Fruit fly (Drosophila melanogaster) Kc167 (cell line): ENCODE results near the gene CG33710.
A peak's percentile ranks its signal among the peaks of the same experiment; 100 is the strongest.

Source experiments
- Myc ChIP-seq: fragments of >200 bp; optimal IDR thresholded peaks from 2 replicates; lab custom pipeline; 2017; ENCODE audit warnings: missing external identifiers
- Sin3A ChIP-seq: fragments of >200 bp; optimal IDR thresholded peaks from 2 replicates; lab custom pipeline; 2018; ENCODE audit warnings: missing external identifiers
- h ChIP-seq: fragments of >200 bp; optimal IDR thresholded peaks from 3 replicates; lab custom pipeline; 2018; ENCODE audit warnings: missing external identifiers
- insv ChIP-seq: fragments of >200 bp; optimal IDR thresholded peaks from 3 replicates; lab custom pipeline; 2018; ENCODE audit warnings: missing external identifiers
- psq ChIP-seq: fragments of >200 bp; optimal IDR thresholded peaks from 2 replicates; lab custom pipeline; 2017; ENCODE audit warnings: missing external identifiers
- ttk ChIP-seq: sonication (Bioruptor generic); optimal IDR thresholded peaks from 2 replicates; lab custom pipeline; 2017; ENCODE audit warnings: missing external identifiers

Gene CG33710

DNA sequence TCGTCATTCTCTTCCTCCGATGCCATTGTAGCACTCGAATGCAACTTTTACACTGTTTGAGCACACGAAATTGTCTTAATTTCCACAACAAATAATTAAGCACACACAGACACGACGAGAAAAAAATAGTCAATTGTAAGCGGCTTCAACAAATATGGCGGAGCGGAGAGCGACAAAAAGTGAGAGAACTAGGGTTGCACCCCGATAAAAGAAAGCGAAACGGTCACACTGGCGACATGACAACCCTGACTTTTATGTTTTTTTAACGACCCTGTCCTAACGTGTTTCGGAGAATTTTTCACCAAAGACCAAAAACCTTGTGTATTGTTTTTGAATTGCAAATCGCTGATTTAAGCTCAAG lies 42.6 kb downstream of the CG33710 start, which contains the start of the genes Mi-2 and Prp3:
Gene Mi-2 (minus strand): TSS at position 162 of the 361 bp plus-strand sequence.
Gene Prp3 (plus strand): TSS at position 247 of the 361 bp plus-strand sequence.
- TF ChIP-seq psq (lab: Kevin White, UChicago) (no peak), Myc (no peak), insv (no peak), ttk (lab: Kevin White, UChicago) (no peak), h (lab: Kevin White, UChicago) (no peak), Sin3A (no peak)

- TF ChIP-seq Sin3A = no peak
- peak; percentile 10 for TF ChIP-seq psq (lab: Kevin White, UChicago)
These were observed 43.1 kb downstream of the CG33710 start for dm6 chr3L:19909234-19910053.

DNA sequence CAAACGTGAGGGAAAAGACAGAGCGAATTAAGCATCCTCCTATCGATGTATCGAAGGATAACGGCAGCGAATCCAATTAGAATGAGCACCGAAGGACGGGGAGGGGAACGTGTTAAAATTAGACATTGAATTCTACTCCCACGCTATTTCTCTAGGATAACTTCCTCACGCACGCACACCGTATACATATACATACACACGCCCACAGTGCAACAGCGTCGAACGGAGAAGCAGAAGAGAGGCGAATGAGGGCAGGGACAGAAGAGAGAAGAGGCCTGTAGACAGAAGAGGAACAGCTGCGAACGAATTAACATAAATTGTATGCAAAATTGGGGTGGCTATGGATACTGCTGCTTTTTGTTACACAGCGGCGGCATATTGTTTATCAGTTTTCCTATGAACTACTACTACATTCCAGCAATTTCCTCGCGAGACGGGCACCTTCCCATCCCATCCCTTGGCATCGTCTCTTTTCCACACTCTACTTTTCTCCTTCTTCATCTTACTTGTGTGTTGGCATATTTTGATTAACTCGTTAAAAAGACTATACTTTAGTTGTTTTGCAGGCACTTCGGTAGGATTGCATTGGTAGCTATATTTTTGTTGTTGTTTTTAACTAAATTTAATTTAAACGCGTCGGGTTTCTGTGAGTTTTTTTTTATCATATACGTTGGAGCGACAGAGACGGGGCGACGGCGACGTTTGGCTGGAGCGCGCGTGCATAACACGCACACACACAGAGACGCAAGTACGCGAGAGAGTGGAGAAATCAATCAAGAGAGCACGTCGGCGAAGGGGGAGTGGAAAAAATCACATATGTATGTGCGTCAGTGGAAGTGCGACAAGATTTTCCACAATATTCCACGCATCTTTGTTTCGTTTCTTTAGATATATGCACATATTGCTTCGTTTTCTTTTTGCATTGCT lies 44.1 kb downstream of the CG33710 start:
- TF ChIP-seq insv = no peak
- no peak for TF ChIP-seq Myc
- TF ChIP-seq h (lab: Kevin White, UChicago) = no peak
- no peak for TF ChIP-seq psq (lab: Kevin White, UChicago)
- no peak for TF ChIP-seq ttk (lab: Kevin White, UChicago)
- TF ChIP-seq Sin3A = no peak

dm6 chr3L:19907706-19908070 lies 44.9 kb downstream of the CG33710 start:
- TF ChIP-seq Myc (no peak), h (lab: Kevin White, UChicago) (no peak), insv (no peak), psq (lab: Kevin White, UChicago) (no peak), Sin3A (no peak), ttk (lab: Kevin White, UChicago) (no peak)

dm6 chr3L:19906780-19907705 lies 45.5 kb downstream of the CG33710 start:
- no peak for TF ChIP-seq psq (lab: Kevin White, UChicago)
- TF ChIP-seq ttk (lab: Kevin White, UChicago) = no peak
- TF ChIP-seq insv = no peak
- no peak for TF ChIP-seq Sin3A
- no peak for TF ChIP-seq Myc
- TF ChIP-seq h (lab: Kevin White, UChicago) = no peak

DNA sequence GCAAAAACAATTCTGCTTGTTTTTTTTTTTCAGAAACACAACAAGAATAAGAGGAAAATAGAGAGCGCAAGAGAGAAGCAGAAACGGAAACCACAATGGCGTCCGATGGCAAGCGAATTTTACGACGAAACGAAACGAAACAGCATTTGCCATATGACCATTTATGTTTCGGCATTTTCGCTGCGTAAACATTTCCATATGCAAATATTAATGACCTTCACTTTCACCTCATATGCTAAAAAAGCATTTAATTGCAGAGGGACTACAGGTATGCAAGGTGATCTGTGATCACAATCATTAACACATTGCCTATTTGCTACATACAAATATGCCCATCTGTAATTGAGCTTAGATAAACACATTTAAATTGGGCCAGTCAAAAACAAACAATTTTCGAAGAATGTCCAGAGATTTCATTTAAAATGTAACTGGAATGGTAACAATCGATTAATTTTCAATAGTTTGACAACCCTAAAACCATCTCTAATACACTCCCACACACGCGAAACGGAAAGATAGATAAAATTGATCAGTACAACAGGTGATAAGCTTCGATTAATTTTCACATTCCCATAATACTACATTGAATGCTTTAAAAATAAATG lies 46.3 kb downstream of the CG33710 start:
- TF ChIP-seq Myc (no peak), Sin3A (no peak), h (lab: Kevin White, UChicago) (no peak), psq (lab: Kevin White, UChicago) (no peak), insv (no peak), ttk (lab: Kevin White, UChicago) (no peak)

dm6 chr3L:19905427-19905826 lies 47.2 kb downstream of the CG33710 start:
- TF ChIP-seq Myc = no peak
- no peak for TF ChIP-seq Sin3A
- no peak for TF ChIP-seq psq (lab: Kevin White, UChicago)
- TF ChIP-seq ttk (lab: Kevin White, UChicago) = no peak
- TF ChIP-seq insv = no peak
- no peak for TF ChIP-seq h (lab: Kevin White, UChicago)

dm6 chr3L:19904411-19905135 lies 48.0 kb downstream of the CG33710 start:
- TF ChIP-seq ttk (lab: Kevin White, UChicago) (no peak), psq (lab: Kevin White, UChicago) (no peak), h (lab: Kevin White, UChicago) (no peak), insv (no peak), Sin3A (no peak), Myc (no peak)

dm6 chr3L:19903400-19903846 lies 49.2 kb downstream of the CG33710 start:
- no peak for TF ChIP-seq Sin3A
- no peak for TF ChIP-seq insv
- TF ChIP-seq Myc = no peak
- no peak for TF ChIP-seq h (lab: Kevin White, UChicago)
- no peak for TF ChIP-seq psq (lab: Kevin White, UChicago)
- no peak for TF ChIP-seq ttk (lab: Kevin White, UChicago)

dm6 chr3L:19902560-19903399 lies 49.8 kb downstream of the CG33710 start:
- TF ChIP-seq psq (lab: Kevin White, UChicago) (no peak), ttk (lab: Kevin White, UChicago) (no peak), Myc (no peak), Sin3A (no peak), h (lab: Kevin White, UChicago) (no peak), insv (no peak)
